Worm (Caenorhabditis elegans): ENCODE measurements around the gene trr-1.

ce11 chrII:11689941-11690340, 14.2 kb upstream of the trr-1 start:
- no peak for TF ChIP-seq nhr-28 (tag; optimal IDR thresholded peaks at IDR 0.05)
- no peak for TF ChIP-seq ceh-43 (GFP tag; optimal IDR thresholded peaks at IDR 0.05)
- TF ChIP-seq ces-1 (GFP tag; optimal IDR thresholded peaks at IDR 0.05) = no peak
- no peak for TF ChIP-seq lin-13 (tag; optimal IDR thresholded peaks at IDR 0.05)
- TF ChIP-seq lsy-2 (tag; optimal IDR thresholded peaks at IDR 0.05) = no peak
- TF ChIP-seq nhr-237 (tag; optimal IDR thresholded peaks at IDR 0.05) = no peak
- TF ChIP-seq ceh-83 (GFP tag; optimal IDR thresholded peaks at IDR 0.05) = no peak
- no peak for TF ChIP-seq elt-3 (tag; optimal IDR thresholded peaks at IDR 0.05)
- TF ChIP-seq unc-120 (tag; optimal IDR thresholded peaks at IDR 0.05; ENCODE audit: poor library complexity, severe bottlenecking) = no peak
- TF ChIP-seq unc-39 (tag; optimal IDR thresholded peaks at IDR 0.05) = no peak

All from whole organism, mixed stage, embryonic.